Worm (Caenorhabditis elegans) whole organism, L1 larva: ENCODE results near the gene T15B7.8.

Source experiments
- ces-1 ChIP-seq: fragments of 150-350 bp; optimal IDR thresholded peaks from 2 replicates; lab custom pipeline; 2014; ENCODE audit warnings: missing biosample characterization, missing genetic modification reagents, missing genetic modification characterization
- dpl-1 ChIP-seq, 3 experiments: fragments of 150-350 bp in 2 of 3; sonication (generic microtip) in 1 of 3; optimal IDR thresholded peaks; 2 replicates each; lab custom pipeline; 2014 to 2017; ENCODE audit warnings: missing biosample characterization in 3 of 3, missing genetic modification characterization in 3 of 3, missing genetic modification reagents in 3 of 3
- dsc-1 ChIP-seq: sonication (generic microtip); optimal IDR thresholded peaks from 2 replicates; lab custom pipeline; 2016; ENCODE audit warnings: mild to moderate bottlenecking, missing genetic modification characterization, missing compliant biosample characterization
- efl-1 ChIP-seq, 4 experiments: fragments of 150-350 bp; optimal IDR thresholded peaks in 3 of 4; peaks in 1 of 4; 1 replicate in 1 of 4; 2 replicates in 3 of 4; lab custom pipeline; 2014; ENCODE audit warnings: missing biosample characterization in 2 of 4, missing genetic modification characterization in 2 of 4, missing genetic modification reagents in 2 of 4
- elt-3 ChIP-seq, 6 experiments: fragments of 150-350 bp in 1 of 6; sonication (generic microtip); optimal IDR thresholded peaks; 2 replicates each; lab custom pipeline; 2017 to 2018; ENCODE audit warnings: missing biosample characterization in 6 of 6, missing genetic modification characterization in 6 of 6, inconsistent platforms in 1 of 6
- fkh-8 ChIP-seq: sonication (generic microtip); optimal IDR thresholded peaks from 2 replicates; lab custom pipeline; 2016; ENCODE audit warnings: mild to moderate bottlenecking, missing genetic modification characterization, missing compliant biosample characterization
- hpl-2 ChIP-seq: fragments of 150-350 bp; optimal IDR thresholded peaks from 2 replicates; lab custom pipeline; 2014; ENCODE audit warnings: missing biosample characterization, missing genetic modification reagents, missing genetic modification characterization
- lin-13 ChIP-seq: fragments of 150-350 bp; optimal IDR thresholded peaks from 2 replicates; lab custom pipeline; 2014; ENCODE audit warnings: missing biosample characterization, missing genetic modification reagents, missing genetic modification characterization
- nhr-237 ChIP-seq: fragments of 150-350 bp; optimal IDR thresholded peaks from 2 replicates; lab custom pipeline; 2014; ENCODE audit warnings: missing biosample characterization, missing genetic modification characterization
- nhr-77 ChIP-seq: fragments of 150-350 bp; optimal IDR thresholded peaks from 2 replicates; lab custom pipeline; 2014; ENCODE audit warnings: missing biosample characterization, missing genetic modification characterization
- nhr-84 ChIP-seq: sonication (generic microtip); optimal IDR thresholded peaks from 2 replicates; lab custom pipeline; 2017; ENCODE audit warnings: missing biosample characterization, missing genetic modification characterization
- unc-62 ChIP-seq: fragments of 150-350 bp; optimal IDR thresholded peaks from 2 replicates; lab custom pipeline; 2014; ENCODE audit warnings: missing biosample characterization, missing genetic modification reagents, missing genetic modification characterization

ce11 chrV:6793744-6794239 is 27.8 kb upstream of the T15B7.8 start, which contains the start of gene ZC404.1:
- TF ChIP-seq dsc-1 (tag; lab: Kevin White, UChicago): no peak
- TF ChIP-seq dpl-1 (GFP tag; optimal IDR thresholded peaks at IDR 0.05; lab: Kevin White, UChicago): no peak
- no peak for TF ChIP-seq nhr-237 (tag; lab: Kevin White, UChicago)
- TF ChIP-seq unc-62 (GFP tag; lab: Kevin White, UChicago): no peak
- no peak for TF ChIP-seq lin-13
- TF ChIP-seq nhr-84 (tag; lab: Kevin White, UChicago): no peak
- TF ChIP-seq nhr-77: no peak
- no peak for TF ChIP-seq elt-3 (tag; optimal IDR thresholded peaks at IDR 0.05; lab: Kevin White, UChicago)
- TF ChIP-seq fkh-8: peak; percentile 64
- peak; percentile 3 to 8 for TF ChIP-seq efl-1 (optimal IDR thresholded peaks at IDR 0.05; lab: Kevin White, UChicago)
- TF ChIP-seq efl-1 (GFP tag; optimal IDR thresholded peaks at IDR 0.05 in 1 of 2; lab: Kevin White, UChicago): peak in 1 of 2 experiments; percentile 49
- no peak for TF ChIP-seq hpl-2 (GFP tag; lab: Kevin White, UChicago)
- no peak for TF ChIP-seq ces-1 (GFP tag; lab: Kevin White, UChicago)
